Fruit fly (Drosophila melanogaster): ENCODE results near the gene CG2321.

dm6 chr3R:29522164-29522563, 33.1 kb upstream of the CG2321 start:
- TF ChIP-seq psq (optimal IDR thresholded peaks at IDR 0.05), result no peak
- no peak for TF ChIP-seq insv (optimal IDR thresholded peaks at IDR 0.05)
- TF ChIP-seq Myc (optimal IDR thresholded peaks at IDR 0.05), result no peak
- TF ChIP-seq h (optimal IDR thresholded peaks at IDR 0.05), result no peak

Data from Kc167 (cell line).